Worm (Caenorhabditis elegans): ENCODE data around the gene hmt-1.

hmt-1 gene

DNA sequence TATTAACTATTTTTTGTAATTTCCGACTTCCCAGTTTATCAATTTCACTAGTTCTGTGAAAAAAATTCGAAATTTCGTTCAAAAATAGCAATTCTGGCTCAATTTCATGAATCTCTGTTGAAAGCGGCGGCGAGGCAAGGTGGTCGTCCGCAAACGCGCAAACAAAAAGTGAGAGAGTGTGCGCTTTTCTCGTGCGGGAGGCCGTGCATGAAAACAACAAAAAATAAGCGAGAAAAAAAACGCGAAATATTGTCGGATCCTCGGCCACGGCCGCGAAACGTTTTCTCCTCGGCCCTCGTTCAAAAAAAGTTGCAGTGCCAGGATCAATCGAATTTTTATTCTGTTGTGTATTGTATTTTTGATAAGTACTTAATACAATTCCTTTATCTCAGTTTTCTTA is 13.0 kb upstream of the hmt-1 start (continued):
- TF ChIP-seq vab-15 (tag; optimal IDR thresholded peaks at IDR 0.05) (no peak), grh-1 (GFP tag; IDR thresholded peaks at IDR 0.05) (peak; percentile 59), blmp-1 (tag; optimal IDR thresholded peaks at IDR 0.05) (no peak), unc-98 (GFP tag; IDR thresholded peaks at IDR 0.05) (peak; percentile 46; the same call in 1 of the 2 replicates), nhr-84 (tag; optimal IDR thresholded peaks at IDR 0.05) (no peak), nhr-71 (tag; optimal IDR thresholded peaks at IDR 0.05) (peak; percentile 77), dsc-1 (tag; optimal IDR thresholded peaks at IDR 0.05) (peak; percentile 67), hpl-2 (GFP tag; optimal IDR thresholded peaks at IDR 0.05) (no peak), nhr-76 (tag; optimal IDR thresholded peaks at IDR 0.05) (no peak), nhr-237 (tag; optimal IDR thresholded peaks at IDR 0.05) (no peak), unc-86 (tag; optimal IDR thresholded peaks at IDR 0.05) (peak; percentile 46), ceh-82 (tag; optimal IDR thresholded peaks at IDR 0.05) (peak; percentile 10 to 29 (median 14)), ama-1 (optimal IDR thresholded peaks at IDR 0.05) (no peak), tbx-2 (tag; optimal IDR thresholded peaks at IDR 0.05) (peak; percentile 74), hlh-17 (GFP tag; optimal IDR thresholded peaks at IDR 0.05; ENCODE audit: borderline replicate concordance) (no peak), hlh-4 (tag; optimal IDR thresholded peaks at IDR 0.05) (no peak), ztf-4 (tag; optimal IDR thresholded peaks at IDR 0.05) (no peak), aha-1 (tag; optimal IDR thresholded peaks at IDR 0.05) (no peak), lin-39 (tag; optimal IDR thresholded peaks at IDR 0.05) (no peak), nhr-12 (tag; optimal IDR thresholded peaks at IDR 0.05) (no peak), ceh-8 (GFP tag; optimal IDR thresholded peaks at IDR 0.05) (peak; percentile 36), sup-37 (GFP tag; optimal IDR thresholded peaks at IDR 0.05) (no peak), alr-1 (tag; optimal IDR thresholded peaks at IDR 0.05; ENCODE audit: borderline replicate concordance) (no peak), skn-1 (tag; optimal IDR thresholded peaks at IDR 0.05) (no peak), efl-1 (optimal IDR thresholded peaks at IDR 0.05) (peak; percentile 32 to 74), efl-1 (GFP tag; optimal IDR thresholded peaks at IDR 0.05 in 1 of 2) (peak; percentile 66 to 95), elt-3 (tag; optimal IDR thresholded peaks at IDR 0.05) (no peak), ces-1 (GFP tag; optimal IDR thresholded peaks at IDR 0.05) (no peak), unc-130 (tag; optimal IDR thresholded peaks at IDR 0.05) (no peak), swsn-7 (tag; optimal IDR thresholded peaks at IDR 0.05) (peak; percentile 63), C16A3.4 (tag; optimal IDR thresholded peaks at IDR 0.05) (no peak), ceh-63 (GFP tag; optimal IDR thresholded peaks at IDR 0.05) (no peak)

DNA sequence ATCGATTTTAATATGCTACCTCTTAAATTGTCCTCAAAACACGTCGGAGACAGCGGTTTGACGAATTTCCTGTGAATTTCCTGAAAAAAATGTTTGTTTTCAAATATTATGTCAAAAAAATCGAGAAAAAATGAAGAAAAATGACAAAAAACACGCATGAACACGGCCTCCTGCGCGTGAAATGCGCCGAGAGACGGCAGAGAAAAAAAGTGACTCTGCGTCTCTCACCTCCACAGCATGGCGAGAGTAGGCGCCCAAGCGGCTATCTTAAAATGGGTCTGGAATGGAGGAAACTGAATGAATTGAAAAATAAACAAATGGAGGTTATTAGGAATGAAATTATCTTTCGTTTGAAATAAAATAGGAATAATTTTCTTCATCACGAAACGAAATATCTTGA is 11.0 kb upstream of the hmt-1 start:
- TF ChIP-seq nhr-90 (tag; optimal IDR thresholded peaks at IDR 0.05; ENCODE audit: poor library complexity) (peak; percentile 78), hlh-4 (tag; optimal IDR thresholded peaks at IDR 0.05) (no peak), mep-1 (tag; optimal IDR thresholded peaks at IDR 0.05) (peak; percentile 72), lin-39 (tag; optimal IDR thresholded peaks at IDR 0.05) (peak; percentile 57), egl-13 (tag; optimal IDR thresholded peaks at IDR 0.05) (peak; percentile 69), ceh-88 (GFP tag; IDR thresholded peaks at IDR 0.05) (0 out of 2 replicates have a peak, but pooled peaks have one; percentile 17), nhr-28 (tag; optimal IDR thresholded peaks at IDR 0.05) (no peak), unc-98 (GFP tag; IDR thresholded peaks at IDR 0.05) (peak; percentile 79), nhr-71 (tag; optimal IDR thresholded peaks at IDR 0.05) (peak; percentile 88), ceh-82 (tag; optimal IDR thresholded peaks at IDR 0.05) (peak; percentile 50 to 89 (median 83)), fkh-10 (GFP tag; optimal IDR thresholded peaks at IDR 0.05) (peak; percentile 49), isw-1 (GFP tag; IDR thresholded peaks at IDR 0.05) (peak; percentile 71), Y116A8C.19 (tag; optimal IDR thresholded peaks at IDR 0.05; ENCODE audit: borderline replicate concordance) (no peak), aha-1 (tag; optimal IDR thresholded peaks at IDR 0.05) (no peak), lin-13 (GFP tag; optimal IDR thresholded peaks at IDR 0.05) (peak; percentile 8), fos-1 (tag; optimal IDR thresholded peaks at IDR 0.05) (no peak), nhr-20 (tag; optimal IDR thresholded peaks at IDR 0.05) (peak; percentile 69), xbp-1 (tag; optimal IDR thresholded peaks at IDR 0.05) (peak; percentile 75), unc-130 (tag; optimal IDR thresholded peaks at IDR 0.05) (no peak), lir-3 (tag; optimal IDR thresholded peaks at IDR 0.05; ENCODE audit: poor library complexity) (peak; percentile 73), dpl-1 (GFP tag; optimal IDR thresholded peaks at IDR 0.05) (peak; percentile 64 to 81 (median 75)), nhr-11 (tag; optimal IDR thresholded peaks at IDR 0.05) (peak; percentile 38), lin-35 (GFP tag; optimal IDR thresholded peaks at IDR 0.05) (peak; percentile 66 to 83), elt-2 (tag; optimal IDR thresholded peaks at IDR 0.05) (peak; percentile 57), mab-9 (GFP tag; IDR thresholded peaks at IDR 0.05) (peak; percentile 68), vab-15 (tag; optimal IDR thresholded peaks at IDR 0.05) (peak; percentile 82), sptf-1 (tag; optimal IDR thresholded peaks at IDR 0.05) (no peak), nhr-47 (tag; optimal IDR thresholded peaks at IDR 0.05) (peak; percentile 91), snpc-4 (tag; optimal IDR thresholded peaks at IDR 0.05) (peak; percentile 74)

Measured in whole organism, L1 larva.